Worm (Caenorhabditis elegans) whole organism, L1 larva: ENCODE results near the gene Y43C5A.2.

Source experiments
- ceh-88 ChIP-seq: fragments of 200-800 bp; sonication (Bioruptor generic); IDR thresholded peaks from 2 replicates; pipeline ENCODE4 v1.3.6; 2022; ENCODE audit warnings: missing genetic modification characterization, missing compliant biosample characterization
- fos-1 ChIP-seq: fragments of 150-350 bp; optimal IDR thresholded peaks from 2 replicates; lab custom pipeline; 2014; ENCODE audit warnings: missing biosample characterization, missing genetic modification characterization
- jun-1 ChIP-seq: fragments of 150-350 bp; optimal IDR thresholded peaks from 2 replicates; lab custom pipeline; 2014; ENCODE audit warnings: missing biosample characterization, missing genetic modification reagents, missing genetic modification characterization
- lin-13 ChIP-seq: fragments of 150-350 bp; optimal IDR thresholded peaks from 2 replicates; lab custom pipeline; 2014; ENCODE audit warnings: missing biosample characterization, missing genetic modification reagents, missing genetic modification characterization
- lsy-2 ChIP-seq, 2 experiments: fragments of 150-350 bp; optimal IDR thresholded peaks; 2 replicates each; lab custom pipeline; 2014; ENCODE audit warnings: missing biosample characterization in 2 of 2, missing genetic modification characterization in 2 of 2
- mdl-1 ChIP-seq, 2 experiments: fragments of 150-350 bp; optimal IDR thresholded peaks; 2 replicates each; lab custom pipeline; 2014 to 2017; ENCODE audit warnings: missing biosample characterization in 2 of 2, missing genetic modification characterization in 2 of 2, inconsistent platforms in 1 of 2
- nhr-12 ChIP-seq: sonication (generic microtip); optimal IDR thresholded peaks from 2 replicates; lab custom pipeline; 2017; ENCODE audit warnings: missing biosample characterization, missing genetic modification characterization
- nhr-90 ChIP-seq: sonication (generic microtip); optimal IDR thresholded peaks from 2 replicates; lab custom pipeline; 2016; ENCODE audit warnings: mild to moderate bottlenecking, missing genetic modification characterization, missing compliant biosample characterization; ENCODE audit not compliant: poor library complexity
- skn-1 ChIP-seq: fragments of 150-350 bp; optimal IDR thresholded peaks from 2 replicates; lab custom pipeline; 2014; ENCODE audit warnings: missing biosample characterization, missing genetic modification characterization
- unc-62 ChIP-seq: fragments of 150-350 bp; optimal IDR thresholded peaks from 2 replicates; lab custom pipeline; 2014; ENCODE audit warnings: missing biosample characterization, missing genetic modification reagents, missing genetic modification characterization
- ztf-11 ChIP-seq, 2 experiments: sonication (generic microtip); optimal IDR thresholded peaks; 2 replicates each; lab custom pipeline; 2016 to 2017; ENCODE audit warnings: missing genetic modification characterization in 2 of 2, missing biosample characterization in 1 of 2, missing compliant biosample characterization in 1 of 2

DNA sequence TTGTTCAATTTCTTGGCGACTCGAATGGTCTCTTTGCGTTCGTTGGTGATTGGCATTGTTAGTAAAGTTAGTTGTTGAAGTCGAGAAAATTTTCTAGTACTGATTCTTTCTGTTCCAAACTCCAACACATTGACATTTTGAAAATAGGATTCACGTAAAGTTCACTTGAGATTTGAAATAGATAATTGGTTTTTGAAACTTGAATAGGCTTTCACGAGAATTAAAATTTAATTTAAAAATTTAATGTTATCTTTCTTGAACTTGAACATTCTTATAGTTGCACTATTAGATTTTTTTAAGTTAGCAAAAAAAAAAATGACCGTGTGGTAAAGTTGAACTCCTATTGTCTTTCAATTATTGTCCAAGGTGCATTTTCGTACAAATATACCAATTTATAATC is 24.3 kb downstream of the Y43C5A.2 start, which contains the start of gene R09E10.6:
- TF ChIP-seq ztf-11 (tag; optimal IDR thresholded peaks at IDR 0.05; lab: Kevin White, UChicago) = no peak
- TF ChIP-seq nhr-12 (tag; lab: Kevin White, UChicago) = no peak
- TF ChIP-seq lsy-2 (tag; optimal IDR thresholded peaks at IDR 0.05; lab: Kevin White, UChicago) = no peak
- TF ChIP-seq mdl-1 (tag; optimal IDR thresholded peaks at IDR 0.05; lab: Kevin White, UChicago) = no peak
- TF ChIP-seq skn-1 (tag; lab: Kevin White, UChicago) = no peak
- TF ChIP-seq nhr-90 (tag; lab: Kevin White, UChicago) = no peak
- TF ChIP-seq lin-13 = no peak
- no peak for TF ChIP-seq ceh-88
- no peak for TF ChIP-seq fos-1 (tag; lab: Kevin White, UChicago)
- TF ChIP-seq jun-1 (tag; lab: Kevin White, UChicago) = no peak
- no peak for TF ChIP-seq unc-62 (GFP tag; lab: Kevin White, UChicago)
